Fruit fly (Drosophila melanogaster) whole organism: ENCODE results near the gene CG2147.

Source experiments
- CG8478 ChIP-seq: fragments of >200 bp; optimal IDR thresholded peaks from 2 replicates; lab custom pipeline; 2018; ENCODE audit warnings: inconsistent platforms
- Dll ChIP-seq: fragments of >200 bp; optimal IDR thresholded peaks from 2 replicates; lab custom pipeline; 2017
- EcR ChIP-seq, 2 experiments: fragments of >200 bp; optimal IDR thresholded peaks; 2 replicates each; lab custom pipeline; 2017; ENCODE audit warnings: missing biosample characterization in 2 of 2, missing genetic modification characterization in 2 of 2, missing genetic modification reagents in 2 of 2
- pan ChIP-seq: fragments of >200 bp; optimal IDR thresholded peaks from 2 replicates; lab custom pipeline; 2017
- psq ChIP-seq: fragments of >200 bp; optimal IDR thresholded peaks from 2 replicates; lab custom pipeline; 2017
- usp ChIP-seq: fragments of >200 bp; optimal IDR thresholded peaks from 2 replicates; lab custom pipeline; 2017; ENCODE audit warnings: missing biosample characterization, missing genetic modification characterization, mixed read lengths

- TF ChIP-seq pan (lab: Kevin White, UChicago) (no peak), psq (lab: Kevin White, UChicago) (no peak), usp (GFP tag; lab: Kevin White, UChicago) (no peak), EcR (GFP tag; optimal IDR thresholded peaks at IDR 0.05; lab: Kevin White, UChicago) (no peak), CG8478 (lab: Kevin White, UChicago) (no peak), Dll (no peak)
Observed at dm6 chrX:8242298-8242697, 1.8 kb downstream of the CG2147 start, which contains the start of gene Trxr1.
